Worm (Caenorhabditis elegans) whole organism, L2 larva: Measurements from ENCODE around the gene acd-3.
A peak's percentile ranks its signal among the peaks of the same experiment; 100 is the strongest.

Source experiments
- C34F6.9 ChIP-seq: fragments of 150-350 bp; optimal IDR thresholded peaks from 2 replicates; lab custom pipeline; 2014; ENCODE audit warnings: missing biosample characterization, missing genetic modification characterization
- F13H6.1 ChIP-seq: sonication (generic microtip); optimal IDR thresholded peaks from 2 replicates; lab custom pipeline; 2016; ENCODE audit warnings: missing genetic modification characterization, missing compliant biosample characterization
- R02D3.7 ChIP-seq: fragments of 150-350 bp; optimal IDR thresholded peaks from 2 replicates; lab custom pipeline; 2014; ENCODE audit warnings: missing biosample characterization, missing genetic modification characterization
- ZK546.5 ChIP-seq: sonication (generic microtip); optimal IDR thresholded peaks from 2 replicates; lab custom pipeline; 2017; ENCODE audit warnings: missing biosample characterization, missing genetic modification characterization
- alr-1 ChIP-seq: fragments of 150-350 bp; optimal IDR thresholded peaks from 2 replicates; lab custom pipeline; 2014; ENCODE audit warnings: missing biosample characterization, missing genetic modification characterization
- ama-1 ChIP-seq: fragments of 150-350 bp; optimal IDR thresholded peaks from 2 replicates; lab custom pipeline; 2018; ENCODE audit warnings: inconsistent platforms
- blmp-1 ChIP-seq: sonication (generic microtip); optimal IDR thresholded peaks from 2 replicates; lab custom pipeline; 2017; ENCODE audit warnings: missing genetic modification characterization, mild to moderate bottlenecking, missing compliant biosample characterization, antibody characterized with exemption, moderate library complexity; ENCODE audit not compliant: insufficient read depth
- ceh-82 ChIP-seq: fragments of 150-350 bp; optimal IDR thresholded peaks from 2 replicates; lab custom pipeline; 2014; ENCODE audit warnings: missing biosample characterization, missing genetic modification characterization
- crh-2 ChIP-seq: sonication (generic microtip); optimal IDR thresholded peaks from 2 replicates; lab custom pipeline; 2017; ENCODE audit warnings: missing biosample characterization, missing genetic modification characterization
- egl-27 ChIP-seq: sonication (generic microtip); optimal IDR thresholded peaks from 3 replicates; lab custom pipeline; 2017; ENCODE audit warnings: missing biosample characterization, missing genetic modification reagents, missing genetic modification characterization
- fos-1 ChIP-seq: fragments of 150-350 bp; optimal IDR thresholded peaks from 2 replicates; lab custom pipeline; 2014; ENCODE audit warnings: missing biosample characterization, missing genetic modification characterization
- gmeb-1 ChIP-seq: fragments of 150-350 bp; optimal IDR thresholded peaks from 2 replicates; lab custom pipeline; 2014; ENCODE audit warnings: missing biosample characterization, missing genetic modification characterization
- lsy-2 ChIP-seq, 2 experiments: fragments of 150-350 bp in 1 of 2; sonication (generic microtip) in 1 of 2; optimal IDR thresholded peaks; 2 replicates each; lab custom pipeline; 2014 to 2017; ENCODE audit warnings: missing biosample characterization in 2 of 2, missing genetic modification characterization in 2 of 2
- mdl-1 ChIP-seq, 2 experiments: fragments of 150-350 bp in 1 of 2; sonication (generic microtip) in 1 of 2; optimal IDR thresholded peaks; 2 replicates each; lab custom pipeline; 2017; ENCODE audit warnings: missing biosample characterization in 2 of 2, missing genetic modification characterization in 2 of 2
- nhr-11 ChIP-seq: fragments of 150-350 bp; optimal IDR thresholded peaks from 2 replicates; lab custom pipeline; 2014; ENCODE audit warnings: missing biosample characterization, missing genetic modification characterization
- nhr-12 ChIP-seq: fragments of 150-350 bp; optimal IDR thresholded peaks from 2 replicates; lab custom pipeline; 2014; ENCODE audit warnings: missing biosample characterization, missing genetic modification characterization
- nhr-129 ChIP-seq: fragments of 150-350 bp; optimal IDR thresholded peaks from 2 replicates; lab custom pipeline; 2014; ENCODE audit warnings: missing biosample characterization, missing genetic modification characterization
- nhr-21 ChIP-seq: fragments of 150-350 bp; optimal IDR thresholded peaks from 2 replicates; lab custom pipeline; 2014; ENCODE audit warnings: missing biosample characterization, missing genetic modification characterization
- nhr-25 ChIP-seq: fragments of 150-350 bp; sonication (generic microtip); optimal IDR thresholded peaks from 3 replicates; lab custom pipeline; 2014; ENCODE audit warnings: missing biosample characterization, missing genetic modification characterization
- nhr-6 ChIP-seq: fragments of 150-350 bp; optimal IDR thresholded peaks from 2 replicates; lab custom pipeline; 2014; ENCODE audit warnings: missing biosample characterization, missing genetic modification characterization
- nhr-77 ChIP-seq: fragments of 150-350 bp; optimal IDR thresholded peaks from 2 replicates; lab custom pipeline; 2014; ENCODE audit warnings: missing biosample characterization, missing genetic modification characterization
- peb-1 ChIP-seq: fragments of 150-350 bp; optimal IDR thresholded peaks from 2 replicates; lab custom pipeline; 2014; ENCODE audit warnings: missing biosample characterization, missing genetic modification characterization
- sem-4 ChIP-seq: fragments of 150-350 bp; optimal IDR thresholded peaks from 2 replicates; lab custom pipeline; 2014; ENCODE audit warnings: missing biosample characterization, missing genetic modification reagents, missing genetic modification characterization
- skn-1 ChIP-seq: sonication (generic microtip); optimal IDR thresholded peaks from 2 replicates; lab custom pipeline; 2017; ENCODE audit warnings: missing biosample characterization, missing genetic modification characterization
- sma-3 ChIP-seq: sonication (generic microtip); optimal IDR thresholded peaks from 2 replicates; lab custom pipeline; 2016; ENCODE audit warnings: missing genetic modification reagents, missing genetic modification characterization, missing compliant biosample characterization
- sma-9 ChIP-seq, 2 experiments: fragments of 150-350 bp in 1 of 2; sonication (generic microtip) in 1 of 2; optimal IDR thresholded peaks; 2 replicates each; lab custom pipeline; 2014 to 2016; ENCODE audit warnings: missing genetic modification characterization in 2 of 2, mild to moderate bottlenecking in 1 of 2, missing biosample characterization in 1 of 2, missing compliant biosample characterization in 1 of 2, missing genetic modification reagents in 1 of 2, moderate library complexity in 1 of 2
- unc-55 ChIP-seq: fragments of 150-350 bp; sonication (generic microtip); optimal IDR thresholded peaks from 3 replicates; lab custom pipeline; 2014; ENCODE audit warnings: missing biosample characterization, missing genetic modification reagents, missing genetic modification characterization
- zag-1 ChIP-seq: fragments of 150-350 bp; optimal IDR thresholded peaks from 2 replicates; lab custom pipeline; 2014; ENCODE audit warnings: missing biosample characterization, missing genetic modification characterization
- ztf-1 ChIP-seq: fragments of 200-800 bp; sonication (Bioruptor generic); conservative IDR thresholded peaks from 2 replicates; pipeline ENCODE4 v1.3.6; 2022; ENCODE audit warnings: missing genetic modification characterization, missing compliant biosample characterization
- ztf-11 ChIP-seq: sonication (generic microtip); optimal IDR thresholded peaks from 2 replicates; lab custom pipeline; 2017; ENCODE audit warnings: missing biosample characterization, missing genetic modification characterization

Gene acd-3

DNA sequence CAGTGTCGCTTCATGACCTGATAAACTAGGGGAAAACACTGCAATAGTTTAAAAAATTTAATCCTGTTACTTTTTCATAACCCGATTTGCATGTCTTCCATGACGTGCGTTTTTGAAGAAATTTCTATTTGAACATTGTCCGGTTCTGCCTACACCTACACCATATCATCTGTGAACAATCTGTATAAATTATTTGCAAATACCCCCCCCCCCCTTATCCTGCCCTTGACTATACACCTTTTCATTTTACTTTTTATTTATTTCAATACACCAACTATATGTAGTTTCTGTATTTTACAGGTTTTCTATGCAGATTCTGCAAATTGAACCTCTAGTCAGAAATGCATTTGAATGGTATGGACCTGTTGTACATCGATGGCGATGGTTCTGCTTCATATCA is 39.1 kb downstream of the acd-3 start, which contains the start of gene daf-6:
Gene daf-6, plus strand, starts transcription at position 301 of the 400 bp plus-strand sequence.
- TF ChIP-seq skn-1 (tag; lab: Kevin White, UChicago) (no peak), ceh-82 (no peak), ZK546.5 (no peak), nhr-12 (tag; lab: Kevin White, UChicago) (no peak), egl-27 (tag; lab: Kevin White, UChicago) (no peak), ztf-11 (tag; lab: Kevin White, UChicago) (no peak), nhr-6 (tag; lab: Kevin White, UChicago) (no peak), peb-1 (tag; lab: Kevin White, UChicago) (no peak), sma-9 (GFP tag; optimal IDR thresholded peaks at IDR 0.05; lab: Kevin White, UChicago) (no peak), sma-9 (tag; optimal IDR thresholded peaks at IDR 0.05; lab: Kevin White, UChicago) (no peak), lsy-2 (tag; optimal IDR thresholded peaks at IDR 0.05; lab: Kevin White, UChicago) (no peak), nhr-129 (tag; lab: Kevin White, UChicago) (no peak), R02D3.7 (no peak)

DNA sequence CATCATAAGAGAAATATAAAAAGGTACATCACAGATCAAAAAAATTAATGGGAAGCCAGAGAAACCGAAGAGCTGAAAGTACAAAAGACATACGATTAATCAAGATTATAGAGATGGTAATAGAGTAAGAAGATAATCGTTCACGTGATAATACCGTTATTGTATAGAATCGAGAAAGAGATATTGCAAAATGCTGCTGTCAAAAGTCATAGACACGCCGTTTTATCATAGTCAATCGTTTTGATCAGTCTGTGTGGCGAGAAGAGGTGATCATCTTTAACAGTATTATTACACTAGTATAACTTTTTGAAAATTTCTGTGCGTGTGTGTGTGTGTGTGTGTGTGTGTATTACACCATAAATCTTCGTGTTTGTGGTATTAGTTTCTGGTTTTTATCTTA is 45.3 kb downstream of the acd-3 start:
- peak in 1 of 2 experiments; percentile 26 for TF ChIP-seq mdl-1 (tag; optimal IDR thresholded peaks at IDR 0.05; lab: Kevin White, UChicago)
- TF ChIP-seq sem-4, result no peak
- no peak for TF ChIP-seq unc-55 (GFP tag; lab: Kevin White, UChicago)
- peak; percentile 8 for TF ChIP-seq gmeb-1 (tag; lab: Kevin White, UChicago)
- peak; percentile 86 for TF ChIP-seq sma-9 (GFP tag; optimal IDR thresholded peaks at IDR 0.05; lab: Kevin White, UChicago)
- no peak for TF ChIP-seq sma-9 (tag; optimal IDR thresholded peaks at IDR 0.05; lab: Kevin White, UChicago)
- peak; percentile 61 for TF ChIP-seq nhr-21 (tag; lab: Kevin White, UChicago)
- TF ChIP-seq sma-3 (GFP tag; lab: Kevin White, UChicago), result peak; percentile 71
- TF ChIP-seq nhr-25, result peak; percentile 67
- TF ChIP-seq blmp-1 (tag; lab: Kevin White, UChicago), result peak; percentile 76
- TF ChIP-seq crh-2 (tag; lab: Kevin White, UChicago), result peak; percentile 39
- TF ChIP-seq nhr-77, result no peak

DNA sequence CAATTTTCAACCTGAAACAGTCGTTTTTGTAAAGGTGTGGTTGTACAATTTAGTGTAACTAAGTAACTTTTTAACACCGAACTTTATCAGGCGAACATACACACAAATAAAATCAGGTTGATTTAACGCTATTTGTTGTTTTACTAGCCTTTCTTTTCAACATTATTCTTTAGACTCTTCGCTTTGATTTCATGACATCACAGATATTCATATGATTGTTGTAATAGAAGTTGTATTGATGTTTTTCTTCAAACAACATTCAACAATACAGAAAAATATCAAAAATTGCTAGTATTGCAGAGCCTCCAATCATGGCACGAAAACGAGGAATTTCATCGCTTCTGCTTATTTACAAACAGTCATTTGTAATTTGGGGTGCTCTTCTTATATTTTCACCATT is 45.8 kb downstream of the acd-3 start, which contains the start of gene nac-1:
Gene nac-1, plus strand, starts transcription at position 301 of the 400 bp plus-strand sequence.
- TF ChIP-seq ztf-11 (tag; lab: Kevin White, UChicago), result no peak
- TF ChIP-seq C34F6.9 (tag; lab: Kevin White, UChicago), result no peak
- no peak for TF ChIP-seq gmeb-1 (tag; lab: Kevin White, UChicago)

DNA sequence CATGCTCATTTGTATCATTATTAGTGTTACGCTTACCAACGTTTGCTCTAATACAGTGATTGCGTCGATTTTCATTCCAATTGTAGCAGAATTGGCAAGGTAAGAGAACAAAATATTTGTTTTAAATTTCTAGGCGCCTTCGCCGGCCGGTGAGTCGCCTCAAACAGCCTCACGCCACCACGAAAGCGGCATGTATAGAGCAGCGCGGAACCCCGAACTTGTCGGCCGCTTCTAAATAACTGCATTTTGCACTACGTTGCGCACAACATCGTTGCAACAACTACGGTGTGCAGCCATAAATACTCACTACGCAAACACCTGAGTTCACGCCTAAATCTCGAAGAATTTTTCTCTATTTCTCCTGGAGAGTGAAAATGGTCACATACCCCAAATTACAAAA is 48.1 kb downstream of the acd-3 start:
- TF ChIP-seq crh-2 (tag; lab: Kevin White, UChicago), result no peak
- no peak for TF ChIP-seq nhr-25
- no peak for TF ChIP-seq fos-1 (tag; lab: Kevin White, UChicago)

DNA sequence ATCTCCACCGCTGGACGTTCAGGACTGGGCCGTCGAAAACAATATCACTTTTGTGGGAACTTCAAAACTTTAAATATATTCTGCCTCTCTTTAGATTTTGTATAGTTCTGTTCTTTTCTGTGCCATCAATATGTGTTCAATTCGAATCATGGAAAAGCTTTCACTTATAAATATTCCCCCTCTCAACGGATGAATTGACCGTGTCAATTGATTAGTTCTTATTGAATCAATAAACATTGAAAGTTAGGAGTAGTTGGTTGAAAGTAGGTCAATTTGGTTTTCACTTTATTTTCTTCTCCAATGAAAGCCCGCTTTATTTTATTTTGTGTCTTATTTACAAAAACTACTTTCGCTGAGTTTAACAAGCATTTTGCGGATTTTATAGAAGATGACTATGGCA is 49.1 kb downstream of the acd-3 start, which contains the start of gene lips-8:
Gene lips-8, plus strand, starts transcription at position 301 of the 400 bp plus-strand sequence.
- no peak for TF ChIP-seq F13H6.1
- no peak for TF ChIP-seq ztf-1
- TF ChIP-seq ztf-11 (tag; lab: Kevin White, UChicago), result no peak
- TF ChIP-seq zag-1 (tag; lab: Kevin White, UChicago), result no peak
- TF ChIP-seq alr-1 (tag; lab: Kevin White, UChicago), result no peak
- no peak for TF ChIP-seq nhr-77
- TF ChIP-seq nhr-6 (tag; lab: Kevin White, UChicago), result no peak
- TF ChIP-seq fos-1 (tag; lab: Kevin White, UChicago), result no peak
- no peak for TF ChIP-seq egl-27 (tag; lab: Kevin White, UChicago)
- no peak for TF ChIP-seq ama-1
- no peak for TF ChIP-seq peb-1 (tag; lab: Kevin White, UChicago)
- TF ChIP-seq gmeb-1 (tag; lab: Kevin White, UChicago), result no peak
- TF ChIP-seq nhr-12 (tag; lab: Kevin White, UChicago), result no peak
- TF ChIP-seq nhr-11 (tag; lab: Kevin White, UChicago), result no peak
- no peak for TF ChIP-seq sem-4

ce11 chrX:14900487-14900886 is 51.4 kb downstream of the acd-3 start:
- no peak for TF ChIP-seq sma-3 (GFP tag; lab: Kevin White, UChicago)
- TF ChIP-seq fos-1 (tag; lab: Kevin White, UChicago), result no peak
- TF ChIP-seq F13H6.1, result no peak
- TF ChIP-seq, all 48 proteins: peak for 0
